Worm (Caenorhabditis elegans): ENCODE results near the gene srh-269.

DNA sequence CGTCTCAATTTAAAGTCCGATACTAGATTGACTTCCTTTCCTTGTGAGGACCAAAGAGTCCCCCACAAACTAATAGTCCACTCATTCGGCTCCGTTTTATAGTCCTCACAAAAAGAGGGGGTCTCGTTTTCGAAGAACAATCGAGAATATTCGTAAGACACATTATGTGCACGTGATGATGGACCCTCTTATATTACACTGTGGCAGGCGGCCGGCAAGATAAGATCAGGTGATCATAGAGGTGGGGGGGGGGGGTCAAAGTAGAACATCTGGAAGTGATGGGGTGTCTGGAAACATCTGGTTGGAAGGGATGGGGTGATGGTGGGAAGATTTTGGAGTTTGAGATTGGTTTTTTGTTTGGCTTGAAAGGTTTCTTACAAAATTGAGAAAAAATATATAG, 6.6 kb upstream of the srh-269 start:
- TF ChIP-seq gmeb-1 (tag; optimal IDR thresholded peaks at IDR 0.05) (no peak), nhr-237 (tag; optimal IDR thresholded peaks at IDR 0.05) (no peak), nhr-11 (tag; optimal IDR thresholded peaks at IDR 0.05) (no peak), F13H6.1 (tag; optimal IDR thresholded peaks at IDR 0.05) (no peak), sem-4 (tag; optimal IDR thresholded peaks at IDR 0.05) (no peak)

All from whole organism, L2 larva.